Worm (Caenorhabditis elegans): ENCODE data around the gene F59B10.3.

ce11 chrII:10519863-10520262 is 9.5 kb downstream of the F59B10.3 start:
- TF ChIP-seq tbx-2 (tag; optimal IDR thresholded peaks at IDR 0.05) (no peak), pqm-1 (tag; optimal IDR thresholded peaks at IDR 0.05) (no peak), blmp-1 (tag; optimal IDR thresholded peaks at IDR 0.05) (no peak), elt-2 (tag; optimal IDR thresholded peaks at IDR 0.05) (no peak), snpc-4 (tag; optimal IDR thresholded peaks at IDR 0.05) (no peak), lin-15B (tag; optimal IDR thresholded peaks at IDR 0.05) (no peak), nhr-12 (tag; optimal IDR thresholded peaks at IDR 0.05) (no peak), unc-62 (GFP tag; optimal IDR thresholded peaks at IDR 0.05) (no peak), egl-27 (tag; optimal IDR thresholded peaks at IDR 0.05) (no peak), nhr-237 (tag; optimal IDR thresholded peaks at IDR 0.05) (no peak)
